Fruit fly (Drosophila melanogaster) whole organism, larva: Measurements from ENCODE around the gene CG9316.

ENCODE experiments used
- noc ChIP-seq: fragments of 200-800 bp; sonication (Bioruptor generic); optimal IDR thresholded peaks from 3 replicates; lab custom pipeline; 2019; ENCODE audit warnings: missing biosample characterization, mild to moderate bottlenecking, missing genetic modification characterization, moderate library complexity

CG9316 gene

dm6 chr2L:20690055-20690454, 36.3 kb downstream of the CG9316 start:
- no peak for TF ChIP-seq noc (tag; lab: Kevin White, UChicago)

DNA sequence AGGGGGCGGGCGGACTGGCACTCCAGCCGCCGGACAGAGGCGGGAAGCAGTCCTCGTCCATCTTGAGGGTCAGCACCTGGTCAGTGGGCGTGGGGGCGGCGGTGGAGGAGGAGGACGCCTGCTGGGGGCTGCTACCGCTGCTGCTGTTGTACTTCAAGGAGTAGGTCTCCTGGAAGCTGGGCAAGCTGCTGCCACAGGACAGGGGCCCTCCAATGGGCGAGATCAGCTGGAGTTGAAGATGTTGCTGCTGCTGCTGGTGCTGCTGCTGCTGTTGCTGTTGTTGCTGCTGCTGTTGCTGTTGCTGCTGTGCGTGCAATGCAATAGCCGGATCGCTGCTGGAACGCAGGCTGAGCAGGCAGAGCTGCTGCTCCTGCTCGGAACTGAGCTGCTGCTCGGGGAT, 37.6 kb downstream of the CG9316 start:
- no peak for TF ChIP-seq noc (tag; lab: Kevin White, UChicago)

dm6 chr2L:20682136-20682733, 44.1 kb downstream of the CG9316 start, which contains the start of gene CG2617:
Gene CG2617 (plus strand): TSS chr2L:20682368.
- TF ChIP-seq noc (tag; lab: Kevin White, UChicago): no peak

DNA sequence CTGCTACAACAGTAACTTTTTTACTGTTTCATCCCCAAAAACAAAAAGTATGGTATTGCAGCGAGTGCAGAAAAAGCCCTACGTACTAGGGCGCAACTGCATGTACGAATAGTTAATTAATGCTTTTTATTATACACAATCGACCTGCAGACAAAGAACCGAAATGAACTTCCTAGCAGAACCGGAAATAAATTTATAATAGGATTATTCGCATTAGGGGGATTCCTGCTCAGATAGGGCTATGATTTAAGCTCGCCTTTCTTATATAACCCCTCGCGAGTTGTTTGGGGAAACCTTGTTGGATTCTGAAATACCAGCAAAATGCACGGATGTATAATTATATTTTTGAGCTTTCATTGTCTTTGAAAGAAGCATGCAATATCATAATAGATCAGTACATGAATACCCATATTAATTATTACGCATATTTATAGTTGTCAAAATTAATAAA, 44.7 kb downstream of the CG9316 start, which contains the start of gene Cen:
TSS of gene Cen (minus strand) at position 199 of the 451 bp plus-strand sequence.
- peak; percentile 6 for TF ChIP-seq noc (tag; lab: Kevin White, UChicago)

DNA sequence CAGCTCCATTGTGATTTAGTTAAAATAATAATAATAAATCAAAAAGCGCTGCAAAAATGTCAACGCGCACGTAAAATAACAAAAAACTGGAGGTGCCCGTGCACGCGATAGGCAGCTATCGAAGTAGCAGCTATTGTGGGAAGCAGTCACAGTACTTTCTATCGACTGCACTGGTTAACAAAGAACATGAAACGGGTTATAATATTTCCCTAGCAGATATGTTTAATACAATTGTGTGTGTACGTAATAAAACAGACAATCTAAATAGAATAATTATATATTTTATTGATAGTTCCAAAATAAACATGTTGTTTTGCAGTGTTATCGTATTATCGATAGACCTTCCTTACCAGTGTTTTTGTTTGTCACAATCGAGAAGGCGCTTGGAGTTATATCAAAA, 50.5 kb downstream of the CG9316 start, which contains the start of the genes CG31678 and IKKepsilon:
TSS of gene CG31678 (minus strand) at position 67 of the 400 bp plus-strand sequence.
TSS of gene IKKepsilon (plus strand) at position 171 of the 400 bp plus-strand sequence.
- TF ChIP-seq noc (tag; lab: Kevin White, UChicago): no peak

DNA sequence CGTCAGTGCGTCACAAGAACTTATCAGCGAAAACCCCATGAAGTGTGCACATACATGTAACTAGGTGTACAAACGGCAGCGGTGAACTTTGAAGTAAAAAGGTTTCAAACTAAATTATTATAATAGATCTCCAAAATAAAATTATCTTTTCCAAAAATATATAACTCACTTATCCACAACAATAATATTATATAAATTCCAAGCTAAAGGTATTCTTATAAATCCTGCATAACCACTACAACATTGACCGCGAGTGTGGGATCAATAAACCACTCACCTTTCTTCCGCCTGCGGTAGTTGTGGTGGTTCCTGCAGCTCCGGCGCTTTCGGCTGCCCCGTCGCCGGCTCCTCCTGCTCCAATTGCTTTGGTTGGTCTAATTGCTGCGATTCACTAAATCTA, 51.6 kb downstream of the CG9316 start:
- TF ChIP-seq noc (tag; lab: Kevin White, UChicago): no peak
